Fruit fly (Drosophila melanogaster) whole organism, pupa: Measurements from ENCODE around the gene CrzR.

Source experiments
- CG10348 ChIP-seq: fragments of 200-800 bp; sonication (Bioruptor generic); IDR thresholded peaks from 2 replicates; pipeline ENCODE4 v1.3.6; 2022; ENCODE audit warnings: missing biosample characterization, missing genetic modification characterization
- CG12605 ChIP-seq: fragments of 200-800 bp; sonication (Bioruptor generic); IDR thresholded peaks from 2 replicates; pipeline ENCODE4 v1.3.6; 2022; ENCODE audit warnings: missing biosample characterization, missing genetic modification characterization
- CG13204 ChIP-seq: fragments of 200-800 bp; sonication (Bioruptor generic); optimal IDR thresholded peaks from 2 replicates; lab custom pipeline; 2018; ENCODE audit warnings: missing biosample characterization, mild to moderate bottlenecking, missing genetic modification characterization, moderate library complexity
- CG14655 ChIP-seq: fragments of 200-800 bp; sonication (Bioruptor generic); optimal IDR thresholded peaks from 3 replicates; lab custom pipeline; 2017; ENCODE audit warnings: mild to moderate bottlenecking, missing biosample characterization, missing genetic modification reagents, missing genetic modification characterization
- CG15710 ChIP-seq: fragments of 200-800 bp; sonication (Bioruptor generic); optimal IDR thresholded peaks from 2 replicates; lab custom pipeline; 2018; ENCODE audit warnings: missing biosample characterization, mild to moderate bottlenecking, missing genetic modification characterization, moderate library complexity
- CG17806 ChIP-seq: fragments of 200-800 bp; sonication (Bioruptor generic); optimal IDR thresholded peaks from 2 replicates; lab custom pipeline; 2018; ENCODE audit warnings: missing biosample characterization, mild to moderate bottlenecking, missing genetic modification characterization, moderate library complexity
- CG32121 ChIP-seq: fragments of 200-800 bp; sonication (Bioruptor generic); IDR thresholded peaks from 2 replicates; pipeline ENCODE4 v1.3.6; 2022; ENCODE audit warnings: missing biosample characterization, missing genetic modification characterization
- CG34367 ChIP-seq: fragments of 200-800 bp; sonication (Bioruptor generic); optimal IDR thresholded peaks from 2 replicates; lab custom pipeline; 2018; ENCODE audit warnings: missing biosample characterization, mild to moderate bottlenecking, missing genetic modification characterization
- CG4496 ChIP-seq: fragments of 200-800 bp; sonication (Bioruptor generic); IDR thresholded peaks from 3 replicates; pipeline ENCODE4 v1.3.6; 2022; ENCODE audit warnings: missing biosample characterization, missing genetic modification characterization
- CG8159 ChIP-seq: fragments of 200-800 bp; sonication (Bioruptor generic); optimal IDR thresholded peaks from 3 replicates; lab custom pipeline; 2018; ENCODE audit warnings: missing biosample characterization, mild to moderate bottlenecking, missing genetic modification characterization, moderate library complexity
- CG8301 ChIP-seq: fragments of 200-800 bp; sonication (Bioruptor generic); optimal IDR thresholded peaks from 2 replicates; lab custom pipeline; 2018; ENCODE audit warnings: missing biosample characterization, mild to moderate bottlenecking, missing genetic modification characterization
- CG9948 ChIP-seq: fragments of 200-800 bp; sonication (Bioruptor generic); optimal IDR thresholded peaks from 2 replicates; lab custom pipeline; 2018; ENCODE audit warnings: missing biosample characterization, mild to moderate bottlenecking, missing genetic modification characterization, moderate library complexity
- D1 ChIP-seq: fragments of 200-800 bp; sonication (Bioruptor generic); optimal IDR thresholded peaks from 2 replicates; lab custom pipeline; 2018; ENCODE audit warnings: missing biosample characterization, mild to moderate bottlenecking, missing genetic modification characterization, moderate library complexity
- EcR ChIP-seq: fragments of 200-800 bp; sonication (Bioruptor generic); optimal IDR thresholded peaks from 3 replicates; lab custom pipeline; 2019; ENCODE audit warnings: missing biosample characterization, missing genetic modification characterization, mild to moderate bottlenecking, moderate library complexity, missing genetic modification reagents
- Ets98B ChIP-seq: fragments of 200-800 bp; sonication (Bioruptor generic); IDR thresholded peaks from 2 replicates; pipeline ENCODE4 v1.3.6; 2022; ENCODE audit warnings: missing biosample characterization, missing genetic modification characterization
- Pif1A ChIP-seq: fragments of 200-800 bp; sonication (Bioruptor generic); optimal IDR thresholded peaks from 3 replicates; lab custom pipeline; 2016; ENCODE audit warnings: missing biosample characterization, missing genetic modification characterization
- Pif1B ChIP-seq: fragments of 200-800 bp; sonication (Bioruptor generic); optimal IDR thresholded peaks from 3 replicates; lab custom pipeline; 2016; ENCODE audit warnings: missing biosample characterization, missing genetic modification characterization
- Snoo ChIP-seq: fragments of 200-800 bp; sonication (Bioruptor generic); optimal IDR thresholded peaks from 3 replicates; lab custom pipeline; 2017; ENCODE audit warnings: missing biosample characterization, mild to moderate bottlenecking, missing genetic modification characterization, inconsistent platforms
- fd96Ca ChIP-seq: fragments of 200-800 bp; sonication (Bioruptor generic); IDR thresholded peaks from 3 replicates; pipeline ENCODE4 v1.3.6; 2022; ENCODE audit warnings: missing biosample characterization, missing genetic modification characterization
- gl ChIP-seq: fragments of 200-800 bp; sonication (Bioruptor generic); optimal IDR thresholded peaks from 2 replicates; lab custom pipeline; 2018; ENCODE audit warnings: missing biosample characterization, mild to moderate bottlenecking, missing genetic modification characterization
- rn ChIP-seq: fragments of 200-800 bp; sonication (Bioruptor generic); IDR thresholded peaks from 2 replicates; pipeline ENCODE4 v1.3.6; 2022; ENCODE audit warnings: missing biosample characterization, missing genetic modification characterization

The CrzR gene

dm6 chr3L:12351440-12351839, at the start of gene CrzR:
CrzR (minus strand) TSS chr3L:12351544.
- TF ChIP-seq Ets98B (GFP tag; lab: Robert Waterston, UW): no peak
- no peak for TF ChIP-seq Pif1B (GFP tag; lab: Kevin White, UChicago)
- TF ChIP-seq EcR: no peak

DNA sequence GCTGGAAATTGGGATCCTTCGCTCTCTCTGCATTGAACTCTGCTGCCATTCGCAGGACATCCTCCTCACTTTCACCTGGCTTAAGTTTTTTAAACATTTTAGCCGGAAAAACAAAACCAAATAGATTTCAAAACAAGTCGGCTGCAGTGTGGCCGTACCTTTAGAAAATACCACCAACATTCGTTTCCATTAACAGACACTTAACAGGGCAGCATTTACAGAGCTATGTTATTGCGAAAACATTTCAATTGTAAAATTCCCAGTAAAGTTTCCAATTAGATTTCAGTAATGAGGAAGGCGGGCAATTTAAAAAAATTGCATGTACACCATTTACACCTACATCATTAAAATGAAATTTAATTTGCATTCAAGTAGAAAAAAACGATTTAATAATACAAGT, 47.8 kb upstream of the CrzR start, which contains the start of gene CG32104:
Gene CG32104 (minus strand): TSS at position 152 of the 400 bp plus-strand sequence.
- TF ChIP-seq Ets98B (GFP tag; lab: Robert Waterston, UW): no peak
- TF ChIP-seq CG8301: no peak
- no peak for TF ChIP-seq rn (GFP tag; lab: Robert Waterston, UW)
- no peak for TF ChIP-seq Pif1A (GFP tag; lab: Kevin White, UChicago)

DNA sequence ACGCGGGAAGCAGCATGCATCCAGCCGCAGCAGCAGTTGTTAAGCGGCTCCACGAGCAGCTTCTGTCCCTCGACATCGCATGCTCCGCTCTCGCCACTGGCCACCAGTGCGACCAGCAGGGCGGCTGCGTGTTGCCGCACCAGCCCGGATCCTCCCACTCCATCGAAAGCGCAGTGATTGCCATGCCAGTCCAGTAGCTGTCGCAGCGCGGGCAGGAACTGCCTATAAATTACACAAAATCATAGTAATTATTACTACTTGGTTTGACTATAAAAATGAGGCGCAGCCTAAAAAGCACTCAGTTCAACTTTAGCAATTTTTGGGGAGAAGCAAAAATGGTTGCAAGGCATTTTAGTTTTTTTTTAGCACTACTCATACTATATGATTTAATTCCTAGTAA, 44.5 kb upstream of the CrzR start, which contains the start of gene Obp69a:
Gene Obp69a (plus strand): TSS at position 301 of the 400 bp plus-strand sequence.
- TF ChIP-seq CG4496 (no peak), CG8301 (no peak), CG34367 (tag; lab: Kevin White, UChicago) (no peak), Ets98B (GFP tag; lab: Robert Waterston, UW) (no peak), Pif1B (GFP tag; lab: Kevin White, UChicago) (no peak), D1 (tag; lab: Kevin White, UChicago) (no peak), CG17806 (tag; lab: Kevin White, UChicago) (no peak), EcR (no peak), Pif1A (GFP tag; lab: Kevin White, UChicago) (no peak), CG32121 (no peak), Snoo (tag; lab: Kevin White, UChicago) (no peak), rn (GFP tag; lab: Robert Waterston, UW) (no peak), CG13204 (GFP tag; lab: Kevin White, UChicago) (no peak), CG8159 (tag; lab: Kevin White, UChicago) (no peak), gl (tag; lab: Kevin White, UChicago) (no peak)

DNA sequence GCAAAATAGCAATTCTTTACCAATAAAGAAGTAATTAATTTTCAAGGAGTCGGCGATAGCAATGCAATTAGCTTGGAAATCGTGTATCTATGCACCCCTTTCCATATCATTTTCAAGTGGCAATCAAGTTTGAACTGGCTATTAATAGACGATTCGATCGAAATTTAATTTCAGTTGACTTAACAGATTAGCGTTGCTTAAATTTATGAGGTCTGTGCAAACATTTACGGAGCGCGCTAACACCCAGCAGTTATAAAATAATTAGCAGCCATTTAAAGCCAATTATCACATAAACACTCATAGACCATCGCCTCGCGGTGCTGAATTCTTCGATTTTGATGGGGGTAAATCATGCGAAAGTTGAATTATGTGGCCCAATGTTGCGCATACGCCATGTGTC, 41.4 kb upstream of the CrzR start:
- TF ChIP-seq CG10348 (GFP tag; lab: Robert Waterston, UW): no peak
- no peak for TF ChIP-seq EcR
- no peak for TF ChIP-seq CG13204 (GFP tag; lab: Kevin White, UChicago)
- no peak for TF ChIP-seq CG12605 (GFP tag; lab: Robert Waterston, UW)
- TF ChIP-seq CG9948 (tag; lab: Kevin White, UChicago): no peak
- TF ChIP-seq gl (tag; lab: Kevin White, UChicago): no peak

DNA sequence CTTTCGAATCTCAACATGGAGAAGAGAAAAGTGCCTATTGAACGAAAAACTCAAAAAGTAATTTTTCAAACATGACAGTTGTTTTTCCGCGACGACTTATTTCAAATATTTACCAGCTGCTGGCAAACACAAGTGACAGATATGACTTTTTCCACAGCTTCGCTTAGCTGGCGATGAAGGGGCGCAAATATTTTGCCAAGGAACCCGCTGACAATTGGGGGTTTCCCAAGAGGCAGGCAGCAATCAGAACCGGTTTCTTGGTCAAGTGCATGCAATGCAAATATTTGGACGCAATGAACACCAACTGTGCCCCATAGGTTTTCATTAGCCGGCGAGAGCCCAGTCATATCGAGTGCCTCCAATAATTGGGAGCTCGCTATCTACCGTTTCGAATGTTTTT, 40.7 kb upstream of the CrzR start:
- TF ChIP-seq CG4496 (no peak), fd96Ca (GFP tag; lab: Robert Waterston, UW) (peak; percentile 7; the same call in 1 of the 3 replicates)
- TF ChIP-seq, all 21 proteins: peak for 1

DNA sequence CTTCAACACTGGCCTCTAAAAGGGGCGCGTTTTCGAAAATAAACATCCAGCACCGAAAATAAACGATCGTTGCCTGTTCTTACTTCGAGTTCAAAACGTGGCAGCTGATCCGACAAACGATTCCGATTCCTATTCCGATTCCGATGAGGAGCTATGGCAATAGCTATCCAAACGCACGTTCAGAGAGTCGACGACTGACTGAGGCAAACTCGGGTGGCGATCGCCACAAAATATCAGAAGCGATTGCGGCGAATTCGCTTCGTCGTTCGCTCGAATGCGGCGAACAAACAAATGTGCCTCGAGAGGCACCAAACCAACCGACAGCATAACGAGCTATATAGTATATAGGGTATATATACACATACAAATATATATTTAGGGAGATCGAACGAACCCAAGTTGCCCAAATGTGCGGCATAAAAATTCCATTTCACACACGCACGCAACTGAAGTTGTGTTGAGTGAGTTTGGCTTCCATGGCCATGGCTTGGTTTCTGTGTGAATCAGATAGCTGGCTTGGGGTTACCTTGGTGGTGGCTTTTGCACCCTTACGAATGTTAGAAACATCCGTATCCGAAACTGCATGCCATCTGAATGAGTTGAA, 40.0 kb upstream of the CrzR start, which contains the start of gene Ncc69:
Gene Ncc69 (minus strand): TSS at position 205 of the 604 bp plus-strand sequence.
- TF ChIP-seq CG34367 (tag; lab: Kevin White, UChicago): no peak
- TF ChIP-seq Ets98B (GFP tag; lab: Robert Waterston, UW): peak; percentile 26; the same call in 1 of the 2 replicates
- TF ChIP-seq EcR: peak; percentile 48
- TF ChIP-seq, all 21 proteins: peak for 2

- TF ChIP-seq CG8301 (no peak), CG15710 (tag; lab: Kevin White, UChicago) (peak; percentile 4), CG9948 (tag; lab: Kevin White, UChicago) (no peak), CG8159 (tag; lab: Kevin White, UChicago) (peak; percentile 24), fd96Ca (GFP tag; lab: Robert Waterston, UW) (no peak), Pif1A (GFP tag; lab: Kevin White, UChicago) (peak; percentile 7), CG34367 (tag; lab: Kevin White, UChicago) (peak; percentile 13)
Measured at dm6 chr3L:12387898-12388297, 36.6 kb upstream of the CrzR start.

DNA sequence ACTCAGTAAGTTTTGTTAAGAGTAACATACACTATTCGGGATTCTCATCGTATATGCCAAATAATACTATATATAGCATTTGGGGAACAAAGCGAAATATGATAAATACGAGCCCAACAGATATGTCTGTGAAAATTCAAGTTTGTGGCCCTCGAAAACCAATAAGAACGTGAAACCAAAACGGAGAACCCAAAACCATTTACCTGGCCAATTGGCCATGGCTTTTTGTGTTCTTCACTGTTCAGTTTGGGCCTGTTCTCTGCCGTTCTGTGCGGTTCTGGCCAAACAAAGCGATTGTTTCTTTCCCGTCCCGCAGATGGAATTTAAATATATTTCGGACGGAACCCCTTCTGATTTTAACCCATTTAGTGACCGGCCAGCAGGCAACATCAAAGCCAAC, 35.7 kb upstream of the CrzR start:
- TF ChIP-seq CG10348 (GFP tag; lab: Robert Waterston, UW) (no peak), D1 (tag; lab: Kevin White, UChicago) (no peak), CG8301 (no peak), CG12605 (GFP tag; lab: Robert Waterston, UW) (no peak), CG8159 (tag; lab: Kevin White, UChicago) (no peak), CG14655 (GFP tag; lab: Kevin White, UChicago) (no peak), Pif1A (GFP tag; lab: Kevin White, UChicago) (no peak), CG13204 (GFP tag; lab: Kevin White, UChicago) (no peak), CG17806 (tag; lab: Kevin White, UChicago) (no peak), Pif1B (GFP tag; lab: Kevin White, UChicago) (no peak), gl (tag; lab: Kevin White, UChicago) (no peak), fd96Ca (GFP tag; lab: Robert Waterston, UW) (no peak), CG9948 (tag; lab: Kevin White, UChicago) (no peak), Snoo (tag; lab: Kevin White, UChicago) (no peak), CG34367 (tag; lab: Kevin White, UChicago) (no peak), CG32121 (no peak), rn (GFP tag; lab: Robert Waterston, UW) (no peak), Ets98B (GFP tag; lab: Robert Waterston, UW) (no peak), EcR (no peak)
